Worm (Caenorhabditis elegans) whole organism, mixed stage, embryonic: ENCODE results near the gene ippk-1.

Experiments used
- blmp-1 ChIP-seq: fragments of 150-350 bp; optimal IDR thresholded peaks from 2 replicates; lab custom pipeline; 2014; ENCODE audit warnings: missing biosample characterization, missing genetic modification characterization
- mab-5 ChIP-seq: fragments of 150-350 bp; optimal IDR thresholded peaks from 2 replicates; lab custom pipeline; 2014; ENCODE audit warnings: missing biosample characterization, missing genetic modification characterization
- nhr-12 ChIP-seq: fragments of 150-350 bp; optimal IDR thresholded peaks from 2 replicates; lab custom pipeline; 2014; ENCODE audit warnings: missing biosample characterization, missing genetic modification characterization
- nhr-2 ChIP-seq: fragments of 150-350 bp; optimal IDR thresholded peaks from 2 replicates; lab custom pipeline; 2014; ENCODE audit warnings: missing biosample characterization, missing genetic modification characterization
- nhr-76 ChIP-seq: sonication (generic microtip); optimal IDR thresholded peaks from 2 replicates; lab custom pipeline; 2017; ENCODE audit warnings: missing biosample characterization, missing genetic modification characterization
- unc-39 ChIP-seq: fragments of 150-350 bp; optimal IDR thresholded peaks from 2 replicates; lab custom pipeline; 2014; ENCODE audit warnings: missing biosample characterization, missing genetic modification characterization
- zip-8 ChIP-seq: fragments of 150-350 bp; optimal IDR thresholded peaks from 2 replicates; lab custom pipeline; 2014; ENCODE audit warnings: missing biosample characterization, missing genetic modification characterization
- ztf-11 ChIP-seq: fragments of 150-350 bp; optimal IDR thresholded peaks from 2 replicates; lab custom pipeline; 2014; ENCODE audit warnings: missing biosample characterization, missing genetic modification characterization

DNA sequence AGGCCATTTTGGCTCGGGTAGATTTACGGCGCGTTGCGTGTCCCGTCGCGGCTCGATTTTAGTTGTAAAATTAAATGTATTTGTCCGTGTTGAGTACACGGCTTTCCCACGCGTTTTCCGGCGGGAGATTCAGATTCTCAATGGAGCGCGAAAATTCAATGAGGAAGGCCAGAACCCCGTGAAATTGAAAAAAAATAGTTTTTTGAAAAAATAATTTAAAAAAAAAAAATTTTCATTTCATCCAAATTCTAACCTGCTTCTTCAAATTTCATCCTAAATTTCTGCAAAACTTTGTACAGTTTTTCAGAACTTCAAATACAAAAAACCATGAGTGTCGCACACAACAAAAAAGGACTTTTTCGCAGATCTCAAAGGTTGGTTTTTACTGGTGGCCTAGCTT, 33.9 kb upstream of the ippk-1 start, which contains the start of gene glb-29:
- TF ChIP-seq unc-39 (tag; lab: Kevin White, UChicago) = no peak
- no peak for TF ChIP-seq nhr-76 (tag; lab: Kevin White, UChicago)
- no peak for TF ChIP-seq zip-8
- TF ChIP-seq nhr-12 (tag; lab: Kevin White, UChicago) = no peak
- TF ChIP-seq mab-5 (tag; lab: Kevin White, UChicago) = no peak
- no peak for TF ChIP-seq nhr-2 (tag; lab: Kevin White, UChicago)
- no peak for TF ChIP-seq ztf-11
- no peak for TF ChIP-seq blmp-1 (tag; lab: Kevin White, UChicago)
